Worm (Caenorhabditis elegans): Measurements from ENCODE around the gene ZK896.5.

The ZK896.5 gene

DNA sequence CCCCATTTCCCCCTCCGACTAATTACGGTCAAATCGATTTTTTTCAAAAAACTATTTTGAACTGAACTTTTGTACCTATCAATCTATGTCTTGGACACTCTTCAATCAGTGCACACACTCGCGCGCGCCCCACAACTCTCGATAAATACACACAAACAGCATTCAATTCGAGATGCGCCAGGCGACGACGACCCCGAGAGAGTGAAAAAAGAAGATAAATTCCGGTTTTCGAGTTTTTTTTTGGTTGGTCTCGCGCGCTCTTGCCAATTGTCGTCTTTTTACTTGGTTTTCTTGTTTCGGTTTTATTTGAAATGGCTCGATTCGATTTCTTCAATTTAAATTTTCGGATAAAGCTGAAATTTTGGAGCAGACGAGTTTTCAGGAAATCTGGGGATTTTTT is 39.1 kb downstream of the ZK896.5 start (continued):
- no peak for TF ChIP-seq C34B4.2 (tag; optimal IDR thresholded peaks at IDR 0.05)
- TF ChIP-seq mdl-1 (tag; optimal IDR thresholded peaks at IDR 0.05), result no peak
- TF ChIP-seq pag-3 (tag; optimal IDR thresholded peaks at IDR 0.05; ENCODE audit: borderline replicate concordance, insufficient read depth), result no peak
- peak in 2 of 3 experiments; percentile 13 to 16 for TF ChIP-seq ceh-82 (tag; optimal IDR thresholded peaks at IDR 0.05)
- no peak for TF ChIP-seq ztf-4 (tag; optimal IDR thresholded peaks at IDR 0.05)
- TF ChIP-seq tbx-2 (tag; optimal IDR thresholded peaks at IDR 0.05), result peak; percentile 32
- no peak for TF ChIP-seq dsc-1 (tag; optimal IDR thresholded peaks at IDR 0.05)
- TF ChIP-seq hlh-17 (GFP tag; optimal IDR thresholded peaks at IDR 0.05; ENCODE audit: borderline replicate concordance), result no peak
- no peak for TF ChIP-seq zag-1 (tag; optimal IDR thresholded peaks at IDR 0.05)
- TF ChIP-seq nhr-19 (GFP tag; conservative IDR thresholded peaks at IDR 0.05), result no peak
- no peak for TF ChIP-seq zip-4 (GFP tag; optimal IDR thresholded peaks at IDR 0.05)
- TF ChIP-seq nhr-71 (tag; optimal IDR thresholded peaks at IDR 0.05), result peak; percentile 30
- no peak for TF ChIP-seq unc-130 (tag; optimal IDR thresholded peaks at IDR 0.05)
- no peak for TF ChIP-seq hpl-2 (GFP tag; optimal IDR thresholded peaks at IDR 0.05)
- TF ChIP-seq blmp-1 (tag; optimal IDR thresholded peaks at IDR 0.05), result peak; percentile 86
- no peak for TF ChIP-seq ceh-8 (GFP tag; optimal IDR thresholded peaks at IDR 0.05)
- TF ChIP-seq tlp-1 (tag; optimal IDR thresholded peaks at IDR 0.05), result no peak
- TF ChIP-seq fkh-8 (tag; optimal IDR thresholded peaks at IDR 0.05), result no peak
- TF ChIP-seq snu-23 (GFP tag; optimal IDR thresholded peaks at IDR 0.05), result peak; percentile 51
- TF ChIP-seq aly-2 (tag; optimal IDR thresholded peaks at IDR 0.05), result no peak
- no peak for TF ChIP-seq rnt-1 (tag; optimal IDR thresholded peaks at IDR 0.05)
- no peak for TF ChIP-seq efl-3 (GFP tag; optimal IDR thresholded peaks at IDR 0.05)
- no peak for TF ChIP-seq jun-1 (tag; optimal IDR thresholded peaks at IDR 0.05)
- TF ChIP-seq lsy-2 (tag; optimal IDR thresholded peaks at IDR 0.05), result peak in 1 of 2 experiments; percentile 38
- TF ChIP-seq nhr-11 (tag; optimal IDR thresholded peaks at IDR 0.05), result no peak
- no peak for TF ChIP-seq isw-1 (GFP tag; IDR thresholded peaks at IDR 0.05)
- no peak for TF ChIP-seq sox-4 (tag; optimal IDR thresholded peaks at IDR 0.05)
- no peak for TF ChIP-seq ama-1 (optimal IDR thresholded peaks at IDR 0.05)
- TF ChIP-seq ceh-88 (GFP tag; IDR thresholded peaks at IDR 0.05), result no peak
- TF ChIP-seq xbp-1 (tag; optimal IDR thresholded peaks at IDR 0.05), result no peak
- TF ChIP-seq nhr-28 (tag; optimal IDR thresholded peaks at IDR 0.05), result no peak
- no peak for TF ChIP-seq ces-1 (GFP tag; optimal IDR thresholded peaks at IDR 0.05)
- no peak for TF ChIP-seq F16B12.6 (tag; optimal IDR thresholded peaks at IDR 0.05)
- TF ChIP-seq unc-98 (GFP tag; IDR thresholded peaks at IDR 0.05), result no peak
- TF ChIP-seq sptf-1 (tag; optimal IDR thresholded peaks at IDR 0.05), result no peak
- TF ChIP-seq hlh-4 (tag; optimal IDR thresholded peaks at IDR 0.05), result no peak

DNA sequence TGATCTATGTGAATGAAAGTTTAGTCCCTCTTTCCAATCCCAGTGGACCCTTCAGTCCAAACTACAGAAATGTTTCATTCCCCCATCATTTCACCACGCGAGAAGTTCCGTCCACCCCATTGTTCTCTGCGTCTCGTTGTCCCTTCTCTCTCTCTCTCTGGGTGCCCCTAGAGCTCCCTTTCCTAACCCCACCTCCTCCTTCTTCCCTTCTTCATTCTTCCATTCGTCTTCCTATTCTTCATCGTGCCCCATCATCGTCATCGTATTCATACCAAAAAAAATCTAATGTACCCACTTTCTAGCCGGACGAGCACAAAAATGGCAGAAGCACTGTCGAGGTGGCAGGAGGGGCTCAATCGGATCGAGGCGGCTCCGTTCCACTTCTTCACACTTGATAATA is 43.2 kb downstream of the ZK896.5 start, which contains the start of gene M02B1.3:
M02B1.3 (plus strand) TSS at position 301 of the 400 bp plus-strand sequence.
- TF ChIP-seq jun-1 (tag; optimal IDR thresholded peaks at IDR 0.05) (no peak), nhr-71 (tag; optimal IDR thresholded peaks at IDR 0.05) (no peak), aly-2 (tag; optimal IDR thresholded peaks at IDR 0.05) (no peak), snpc-4 (tag; optimal IDR thresholded peaks at IDR 0.05) (no peak)

DNA sequence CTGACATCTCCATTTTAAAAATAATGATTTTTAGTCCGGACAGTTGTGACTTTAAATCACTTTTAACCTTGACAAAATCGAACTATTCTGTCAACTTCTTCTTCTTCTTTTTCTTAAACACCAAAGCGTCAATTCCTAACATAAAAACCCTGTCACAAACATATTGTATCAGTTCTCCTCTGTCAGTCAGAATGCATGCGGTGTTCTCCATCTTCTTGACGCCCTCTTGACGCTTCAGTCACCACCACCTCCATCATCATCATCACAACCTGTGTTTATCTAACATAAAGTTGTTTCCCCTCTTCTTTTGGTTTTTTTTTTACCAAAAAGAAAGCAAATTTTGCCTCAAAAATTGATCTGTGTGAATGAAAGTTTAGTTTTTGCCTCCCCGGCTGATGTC is 44.1 kb downstream of the ZK896.5 start:
- TF ChIP-seq jun-1 (tag; optimal IDR thresholded peaks at IDR 0.05) (no peak), pqm-1 (tag; optimal IDR thresholded peaks at IDR 0.05) (no peak), hpl-2 (GFP tag; optimal IDR thresholded peaks at IDR 0.05) (no peak), mdl-1 (tag; optimal IDR thresholded peaks at IDR 0.05) (no peak), unc-62 (GFP tag; optimal IDR thresholded peaks at IDR 0.05) (no peak), dpl-1 (GFP tag; optimal IDR thresholded peaks at IDR 0.05) (no peak), efl-3 (GFP tag; optimal IDR thresholded peaks at IDR 0.05) (no peak), tbx-2 (tag; optimal IDR thresholded peaks at IDR 0.05) (no peak), isw-1 (GFP tag; IDR thresholded peaks at IDR 0.05) (no peak), mab-9 (GFP tag; IDR thresholded peaks at IDR 0.05) (no peak), elt-2 (tag; optimal IDR thresholded peaks at IDR 0.05) (no peak), rnt-1 (tag; optimal IDR thresholded peaks at IDR 0.05) (no peak), pag-3 (tag; optimal IDR thresholded peaks at IDR 0.05; ENCODE audit: borderline replicate concordance, insufficient read depth) (no peak), hlh-17 (GFP tag; optimal IDR thresholded peaks at IDR 0.05; ENCODE audit: borderline replicate concordance) (no peak), F16B12.6 (tag; optimal IDR thresholded peaks at IDR 0.05) (no peak), nhr-90 (tag; optimal IDR thresholded peaks at IDR 0.05; ENCODE audit: poor library complexity) (no peak), egl-27 (tag; optimal IDR thresholded peaks at IDR 0.05) (no peak)
